Worm (Caenorhabditis elegans) whole organism, L4/young adult: Measurements from ENCODE around the gene frpr-11.

Source experiments
- W03F9.2 ChIP-seq: fragments of 150-350 bp; optimal IDR thresholded peaks from 2 replicates; lab custom pipeline; 2014; ENCODE audit warnings: missing biosample characterization, missing genetic modification characterization
- dao-5 ChIP-seq: sonication (generic microtip); optimal IDR thresholded peaks from 2 replicates; lab custom pipeline; 2016; ENCODE audit warnings: missing genotype, missing genetic modification characterization, moderate library complexity, missing compliant biosample characterization
- him-1 ChIP-seq: sonication (generic microtip); optimal IDR thresholded peaks from 2 replicates; lab custom pipeline; 2016; ENCODE audit warnings: missing genotype, missing genetic modification reagents, missing genetic modification characterization, missing compliant biosample characterization

Gene frpr-11

DNA sequence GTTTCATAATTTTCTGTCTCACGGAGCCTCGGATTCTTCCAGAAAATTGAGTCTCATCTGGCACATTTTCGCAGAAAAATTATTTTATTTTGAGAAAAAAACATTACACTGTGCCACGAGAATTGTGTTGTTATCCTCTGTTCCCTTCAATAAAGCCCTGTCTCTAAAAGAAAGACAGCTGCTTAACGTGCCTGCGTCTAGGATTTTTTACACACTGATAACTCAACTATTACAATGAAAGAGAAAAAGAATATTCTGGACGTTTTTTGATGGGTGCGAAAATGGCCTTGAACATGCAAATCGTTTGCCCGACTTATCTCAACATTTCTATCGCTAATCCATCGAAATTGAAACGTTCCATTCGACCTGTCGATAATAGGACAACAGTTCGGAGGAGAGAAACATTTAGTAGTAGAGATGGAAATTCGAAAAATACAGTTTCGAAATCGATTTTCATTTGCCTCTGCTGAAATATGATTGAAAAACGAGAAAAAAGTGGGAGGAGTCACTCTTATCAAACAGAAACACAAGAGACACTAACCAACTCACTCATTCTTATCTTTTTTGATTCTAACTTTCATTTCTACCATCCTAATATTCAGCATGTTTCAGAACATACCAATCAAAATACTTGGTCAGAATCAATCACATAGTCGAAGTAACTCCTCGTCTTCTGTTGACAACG lies 29.9 kb downstream of the frpr-11 start:
- no peak for TF ChIP-seq him-1 (tag; lab: Kevin White, UChicago)
- no peak for TF ChIP-seq dao-5 (tag; lab: Kevin White, UChicago)
- TF ChIP-seq W03F9.2 (tag; lab: Kevin White, UChicago) = no peak

DNA sequence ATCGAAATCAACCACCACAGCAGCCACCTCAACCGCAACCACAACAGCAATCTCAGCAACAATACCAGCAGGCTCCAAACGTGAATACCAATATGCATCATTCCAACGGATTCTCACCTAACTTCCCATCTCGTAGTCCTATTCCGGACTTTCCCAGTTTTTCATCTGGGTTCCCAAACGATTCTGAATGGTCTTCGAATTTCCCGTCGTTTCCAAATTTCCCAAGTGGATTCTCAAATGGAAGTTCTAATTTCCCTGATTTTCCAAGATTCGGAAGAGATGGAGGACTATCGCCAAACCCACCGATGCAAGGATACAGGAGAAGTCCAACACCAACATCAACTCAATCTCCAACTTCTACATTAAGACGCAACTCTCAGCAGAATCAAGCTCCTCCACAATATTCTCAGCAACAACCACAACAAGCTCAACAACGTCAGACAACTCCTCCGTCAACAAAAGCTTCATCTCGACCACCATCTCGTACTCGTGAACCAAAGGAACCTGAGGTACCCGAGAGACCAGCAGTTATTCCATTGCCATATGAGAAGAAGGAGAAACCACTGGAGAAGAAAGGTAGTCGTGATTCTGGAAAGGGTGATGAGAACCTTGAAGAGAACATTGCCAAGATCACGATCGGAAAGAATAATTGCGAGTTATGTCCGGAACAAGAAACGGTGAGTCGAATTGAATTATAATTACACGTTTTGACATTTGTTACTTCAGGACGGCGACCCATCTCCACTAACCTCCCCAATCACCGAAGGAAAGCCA lies 30.7 kb downstream of the frpr-11 start:
- TF ChIP-seq him-1 (tag; lab: Kevin White, UChicago) (no peak), W03F9.2 (tag; lab: Kevin White, UChicago) (no peak), dao-5 (tag; lab: Kevin White, UChicago) (no peak)

DNA sequence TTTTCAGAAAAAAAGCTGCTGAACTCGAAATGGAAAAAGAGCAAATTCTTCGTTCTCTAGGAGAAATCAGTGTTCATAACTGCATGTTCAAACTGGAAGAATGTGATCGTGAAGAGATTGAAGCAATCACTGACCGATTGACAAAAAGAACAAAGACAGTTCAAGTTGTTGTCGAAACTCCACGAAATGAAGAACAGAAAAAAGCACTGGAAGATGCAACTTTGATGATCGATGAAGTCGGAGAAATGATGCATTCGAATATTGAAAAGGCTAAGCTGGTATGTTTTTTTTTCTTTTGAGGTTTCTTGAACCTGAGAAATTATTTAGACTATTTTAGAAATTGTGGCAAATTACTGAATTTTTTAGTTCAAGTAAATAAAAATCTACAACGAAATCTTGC lies 31.4 kb downstream of the frpr-11 start:
- no peak for TF ChIP-seq dao-5 (tag; lab: Kevin White, UChicago)
- no peak for TF ChIP-seq W03F9.2 (tag; lab: Kevin White, UChicago)
- no peak for TF ChIP-seq him-1 (tag; lab: Kevin White, UChicago)

DNA sequence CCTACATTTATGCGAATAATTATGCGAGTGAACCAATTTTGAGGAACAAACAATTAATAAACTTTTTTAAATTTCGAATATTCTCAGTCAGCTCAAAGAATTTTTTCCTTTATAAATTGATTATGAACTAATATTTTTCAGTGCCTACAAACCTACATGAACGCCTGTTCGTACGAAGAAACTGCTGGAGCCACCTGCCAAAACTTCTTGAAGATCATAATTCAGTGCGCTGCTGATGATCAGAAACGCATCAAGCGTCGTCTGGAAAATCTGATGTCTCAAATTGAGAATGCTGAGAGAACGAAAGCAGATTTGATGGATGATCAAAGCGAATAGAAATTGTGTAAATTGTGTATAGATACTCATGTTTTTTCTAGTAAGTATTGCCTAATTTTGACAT lies 31.9 kb downstream of the frpr-11 start:
- no peak for TF ChIP-seq W03F9.2 (tag; lab: Kevin White, UChicago)
- TF ChIP-seq dao-5 (tag; lab: Kevin White, UChicago) = no peak
- TF ChIP-seq him-1 (tag; lab: Kevin White, UChicago) = no peak

DNA sequence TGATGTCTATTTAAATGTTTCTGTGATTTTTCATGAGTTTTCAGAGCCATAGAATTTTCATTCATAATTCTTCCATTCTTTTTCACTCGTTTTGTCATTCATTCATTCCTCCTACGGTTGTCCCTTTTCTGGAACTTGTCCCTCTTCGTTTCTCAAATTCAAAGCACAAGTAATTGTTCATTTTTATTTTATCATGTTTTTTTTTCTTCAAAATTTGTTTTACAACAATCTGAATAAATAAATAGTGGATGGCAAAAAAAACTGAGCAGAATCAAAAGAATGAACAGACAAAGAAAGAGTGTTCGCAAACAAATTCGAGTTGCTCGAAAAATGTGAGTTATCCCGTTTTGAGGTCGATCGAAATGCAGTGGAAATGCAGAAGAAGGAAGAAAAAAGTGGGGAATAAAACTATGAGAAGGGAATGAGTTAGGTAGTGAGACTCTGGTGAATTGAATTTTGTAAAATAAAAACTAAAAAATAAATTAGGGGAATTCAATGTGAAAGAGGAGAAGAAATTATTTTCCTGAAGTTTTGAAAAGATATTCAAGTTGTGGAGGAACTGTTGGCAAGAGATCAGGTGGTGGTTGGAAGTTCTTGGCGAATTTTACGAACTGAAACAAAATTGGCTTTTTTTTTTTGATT lies 32.5 kb downstream of the frpr-11 start:
- no peak for TF ChIP-seq him-1 (tag; lab: Kevin White, UChicago)
- no peak for TF ChIP-seq W03F9.2 (tag; lab: Kevin White, UChicago)
- no peak for TF ChIP-seq dao-5 (tag; lab: Kevin White, UChicago)

DNA sequence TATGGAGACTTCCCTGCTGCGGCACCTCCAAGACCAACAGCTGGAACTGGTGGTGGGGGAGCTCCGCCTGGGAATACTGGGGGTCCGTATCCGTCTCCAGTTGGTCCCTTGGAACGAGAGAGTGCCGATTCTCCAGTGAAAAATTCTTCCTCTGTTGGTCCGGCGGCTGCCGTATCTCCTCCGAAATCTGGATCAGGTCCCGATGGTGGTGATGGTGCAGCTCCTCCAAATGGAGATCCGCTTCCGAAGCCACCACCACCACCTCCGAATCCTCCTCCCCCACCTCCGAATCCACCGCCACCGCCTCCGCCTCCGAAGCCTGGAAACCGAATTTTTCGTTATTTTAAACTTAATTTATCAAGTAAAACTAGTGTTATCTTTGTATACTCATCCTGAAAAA lies 33.4 kb downstream of the frpr-11 start:
- TF ChIP-seq W03F9.2 (tag; lab: Kevin White, UChicago) (no peak), dao-5 (tag; lab: Kevin White, UChicago) (no peak)

DNA sequence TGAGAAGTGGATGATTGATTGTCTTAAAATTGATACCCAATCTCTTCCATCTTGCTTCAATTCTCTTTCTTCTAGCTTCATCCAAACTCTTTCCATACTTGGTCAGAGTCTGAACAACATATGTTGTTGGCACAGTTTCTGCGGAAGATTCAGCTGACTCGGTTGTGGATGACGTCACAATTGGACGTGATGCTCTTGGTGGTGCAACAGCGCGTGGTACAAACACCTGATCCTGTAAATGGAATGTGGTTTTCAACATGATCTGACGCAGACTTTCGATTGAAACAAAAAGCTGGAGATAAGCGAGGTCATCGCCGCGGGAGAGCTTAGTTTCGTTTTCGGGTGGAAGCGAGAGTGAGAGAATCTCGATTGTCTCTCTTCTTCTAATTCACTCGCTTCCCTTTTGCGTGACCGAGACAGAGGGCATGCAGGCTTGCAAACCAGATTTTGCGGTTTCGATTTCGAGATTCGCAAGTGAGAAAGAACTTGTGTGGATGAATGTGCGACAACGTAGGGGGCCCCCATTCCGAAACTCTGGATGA lies 35.5 kb downstream of the frpr-11 start:
- TF ChIP-seq dao-5 (tag; lab: Kevin White, UChicago) (no peak), W03F9.2 (tag; lab: Kevin White, UChicago) (no peak), him-1 (tag; lab: Kevin White, UChicago) (no peak)

DNA sequence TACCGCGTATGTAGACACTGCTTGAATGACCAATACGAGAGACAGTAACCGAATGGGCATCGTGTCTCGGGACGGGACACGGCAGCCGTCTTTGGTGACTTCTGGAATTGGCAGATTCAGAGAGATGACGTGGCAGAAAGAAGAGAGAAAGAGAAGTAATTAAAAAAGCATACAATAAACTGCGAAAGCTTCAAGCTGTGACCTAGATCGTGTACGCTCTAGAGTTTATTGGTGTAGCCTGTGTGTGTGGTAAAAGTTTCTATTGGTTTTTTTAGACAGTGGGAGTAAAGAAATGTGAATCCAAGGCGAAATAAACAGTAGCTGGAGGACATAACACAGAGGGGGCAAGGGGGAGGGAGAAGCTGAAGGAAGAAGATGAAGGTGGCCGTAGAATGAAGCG lies 37.0 kb downstream of the frpr-11 start, which contains the start of gene T19A5.3:
Gene T19A5.3, minus strand, starts transcription at position 101 of the 400 bp plus-strand sequence.
- TF ChIP-seq W03F9.2 (tag; lab: Kevin White, UChicago) (no peak), him-1 (tag; lab: Kevin White, UChicago) (no peak), dao-5 (tag; lab: Kevin White, UChicago) (no peak)

DNA sequence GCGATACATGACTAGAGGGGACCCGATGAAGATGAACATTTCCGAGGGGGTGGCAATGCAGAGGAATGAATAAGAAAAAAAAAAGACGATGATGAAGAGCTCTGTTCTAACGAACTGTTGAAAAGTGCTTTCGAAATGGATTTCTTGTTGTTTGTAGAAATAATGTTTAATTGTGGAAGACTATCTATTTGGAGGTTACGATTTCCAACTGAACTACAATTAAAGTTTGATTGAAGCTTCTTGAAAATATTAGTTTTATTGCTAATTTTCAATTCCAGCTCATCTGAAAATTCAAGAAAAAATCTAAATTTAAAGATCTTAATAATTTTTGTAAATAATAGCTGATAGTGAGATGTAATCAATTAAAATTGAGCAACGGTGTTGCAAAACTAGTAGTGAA lies 37.5 kb downstream of the frpr-11 start:
- TF ChIP-seq W03F9.2 (tag; lab: Kevin White, UChicago) (no peak), him-1 (tag; lab: Kevin White, UChicago) (no peak), dao-5 (tag; lab: Kevin White, UChicago) (no peak)

DNA sequence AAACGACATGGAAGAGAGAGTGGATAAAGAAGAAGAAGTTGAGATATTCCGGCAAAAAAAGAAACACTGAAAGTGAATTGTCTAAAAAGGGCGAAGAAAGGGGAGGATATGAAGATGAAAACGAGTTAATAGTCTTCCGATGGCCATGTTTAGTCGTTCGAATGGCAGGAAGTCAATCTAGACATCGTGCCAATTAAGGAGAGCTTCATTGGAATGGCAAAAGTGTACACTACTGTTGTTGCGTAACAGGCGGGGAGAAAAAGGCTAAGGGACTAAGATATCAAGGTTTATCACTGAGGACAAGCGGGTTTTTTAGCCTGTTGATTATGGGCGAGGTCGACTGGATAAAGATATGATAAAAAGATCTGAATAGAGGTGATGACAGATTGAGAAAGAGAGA lies 39.1 kb downstream of the frpr-11 start:
- TF ChIP-seq W03F9.2 (tag; lab: Kevin White, UChicago) = no peak
- TF ChIP-seq dao-5 (tag; lab: Kevin White, UChicago) = no peak
- TF ChIP-seq him-1 (tag; lab: Kevin White, UChicago) = no peak

DNA sequence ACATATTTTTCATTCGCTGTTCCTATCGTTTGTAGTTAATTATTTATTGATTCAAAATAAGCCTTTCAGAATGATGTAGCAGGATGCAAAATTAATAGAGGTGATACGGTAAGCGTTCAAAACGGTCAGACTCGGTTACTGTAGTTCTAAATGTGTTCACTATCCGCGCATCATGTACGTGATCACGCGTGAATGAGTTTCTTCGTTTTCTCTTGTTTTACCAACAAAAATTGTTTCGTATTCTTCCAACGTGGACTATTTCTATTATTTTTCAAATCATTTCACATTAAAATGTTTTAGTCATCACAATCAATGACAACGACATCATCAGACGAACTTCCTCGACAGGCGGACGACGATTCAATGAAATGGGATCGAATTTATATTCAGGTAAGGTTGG lies 40.5 kb downstream of the frpr-11 start, which contains the start of gene gck-1:
Gene gck-1, plus strand, starts transcription at position 301 of the 400 bp plus-strand sequence.
- no peak for TF ChIP-seq dao-5 (tag; lab: Kevin White, UChicago)
- TF ChIP-seq him-1 (tag; lab: Kevin White, UChicago) = no peak
- no peak for TF ChIP-seq W03F9.2 (tag; lab: Kevin White, UChicago)

DNA sequence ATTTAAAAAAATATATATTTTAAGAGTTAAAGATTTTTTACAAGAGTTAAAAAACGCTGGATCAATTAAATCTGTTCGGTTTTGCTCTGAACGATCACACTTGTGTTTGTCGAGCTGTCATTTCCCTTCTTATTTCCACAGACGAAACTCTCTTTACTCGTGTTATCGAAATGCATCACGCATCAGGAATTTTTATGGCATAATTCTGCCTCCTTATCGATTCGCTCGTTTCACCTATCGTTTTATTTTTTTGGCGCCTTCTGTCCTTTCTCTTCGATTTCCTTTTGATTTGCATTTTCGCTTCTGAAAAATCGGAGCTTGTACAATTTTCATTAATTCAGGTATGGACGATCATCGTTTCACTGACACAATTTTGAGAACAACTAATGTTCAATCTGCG lies 41.4 kb downstream of the frpr-11 start:
- TF ChIP-seq W03F9.2 (tag; lab: Kevin White, UChicago) (no peak), him-1 (tag; lab: Kevin White, UChicago) (no peak), dao-5 (tag; lab: Kevin White, UChicago) (no peak)

DNA sequence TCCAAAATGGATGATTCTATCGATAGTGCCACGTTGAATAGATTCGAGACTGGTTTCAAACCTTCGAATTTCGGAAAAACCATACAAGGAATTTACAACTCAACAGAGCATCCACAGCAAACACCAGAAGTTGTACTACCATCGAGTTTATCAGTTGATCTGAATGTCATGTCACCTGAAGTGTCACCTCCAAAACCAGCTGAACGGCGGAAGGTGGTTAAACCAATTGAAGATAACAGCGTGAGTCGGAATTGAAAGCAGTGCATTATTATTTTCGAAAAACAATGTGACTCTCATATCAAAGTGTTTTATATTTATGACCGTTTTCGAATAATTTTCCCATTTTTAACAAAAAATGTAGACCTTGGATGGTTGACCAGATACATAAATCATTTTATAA lies 42.0 kb downstream of the frpr-11 start:
- TF ChIP-seq dao-5 (tag; lab: Kevin White, UChicago) (no peak), W03F9.2 (tag; lab: Kevin White, UChicago) (no peak), him-1 (tag; lab: Kevin White, UChicago) (no peak)
